Worm (Caenorhabditis elegans): ENCODE measurements around the gene srd-64.

Gene srd-64

DNA sequence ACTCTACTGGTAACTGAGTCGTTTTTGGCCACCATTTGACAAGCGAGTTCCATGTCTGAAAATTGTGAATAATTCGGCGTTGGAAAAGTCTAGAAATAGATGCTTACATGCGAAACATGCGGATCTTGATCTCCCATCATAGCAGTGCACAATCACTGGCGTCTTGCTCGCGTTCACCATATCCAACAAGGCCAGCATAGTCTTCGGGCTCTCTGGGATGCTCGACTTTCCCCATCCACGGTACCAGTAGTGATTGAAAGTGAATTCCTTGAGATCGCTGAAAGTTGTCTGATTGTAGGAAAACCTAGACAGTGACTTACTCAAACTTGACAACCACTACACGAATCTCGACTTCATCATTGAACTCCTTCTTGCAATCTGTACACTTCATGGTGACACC is 22.9 kb upstream of the srd-64 start:
- TF ChIP-seq fos-1 (tag; optimal IDR thresholded peaks at IDR 0.05) (no peak), egl-5 (tag; optimal IDR thresholded peaks at IDR 0.05) (no peak), unc-39 (tag; optimal IDR thresholded peaks at IDR 0.05) (no peak), nhr-43 (tag; optimal IDR thresholded peaks at IDR 0.05; ENCODE audit: poor library complexity, severe bottlenecking) (no peak), jun-1 (tag; optimal IDR thresholded peaks at IDR 0.05) (no peak), elt-2 (tag; optimal IDR thresholded peaks at IDR 0.05) (no peak), mdl-1 (tag; optimal IDR thresholded peaks at IDR 0.05) (no peak), nfya-1 (tag; optimal IDR thresholded peaks at IDR 0.05; ENCODE audit: insufficient read depth) (no peak), sea-2 (GFP tag; optimal IDR thresholded peaks at IDR 0.05) (no peak), nhr-12 (tag; optimal IDR thresholded peaks at IDR 0.05) (no peak), hmg-11 (tag; optimal IDR thresholded peaks at IDR 0.05) (no peak), elt-1 (tag; optimal IDR thresholded peaks at IDR 0.05) (no peak), zag-1 (tag; optimal IDR thresholded peaks at IDR 0.05) (no peak), ceh-28 (tag; optimal IDR thresholded peaks at IDR 0.05) (no peak), nhr-237 (tag; optimal IDR thresholded peaks at IDR 0.05) (no peak), fkh-10 (GFP tag; optimal IDR thresholded peaks at IDR 0.05) (no peak), tbx-2 (tag; optimal IDR thresholded peaks at IDR 0.05) (no peak), fkh-2 (tag; optimal IDR thresholded peaks at IDR 0.05) (no peak), elt-3 (tag; optimal IDR thresholded peaks at IDR 0.05) (no peak), unc-62 (GFP tag; optimal IDR thresholded peaks at IDR 0.05) (no peak)

DNA sequence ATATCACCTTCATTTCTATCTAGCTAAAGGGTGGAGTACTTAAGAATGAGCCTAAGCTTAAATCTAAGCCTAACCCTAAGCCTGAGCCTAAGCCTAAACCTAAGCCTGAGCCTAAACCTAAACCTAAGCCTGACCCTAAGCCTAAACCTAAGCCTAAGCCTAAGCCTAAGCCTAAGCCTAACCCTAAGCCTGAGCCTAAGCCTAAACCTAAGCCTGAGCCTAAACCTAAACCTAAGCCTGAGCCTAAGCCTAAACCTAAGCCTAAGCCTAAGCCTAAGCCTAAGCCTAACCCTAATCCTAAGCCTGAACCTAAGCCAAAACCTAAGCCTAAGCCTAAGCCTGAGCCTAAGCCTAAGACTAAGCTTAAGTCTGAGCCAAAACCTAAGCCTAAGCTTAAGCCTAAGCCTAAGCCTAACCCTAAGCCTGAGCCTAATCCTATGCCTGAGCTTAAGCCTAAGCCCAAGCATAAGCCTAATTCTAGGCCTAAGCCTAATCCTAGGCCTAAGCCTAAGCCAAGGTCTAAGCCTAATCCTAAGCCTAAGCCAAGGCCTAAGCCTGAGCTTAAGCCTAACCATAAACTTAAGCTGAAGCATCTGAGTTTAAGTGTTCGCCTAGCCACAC is 19.2 kb upstream of the srd-64 start:
- no peak for TF ChIP-seq mdl-1 (tag; optimal IDR thresholded peaks at IDR 0.05)
- TF ChIP-seq fkh-10 (GFP tag; optimal IDR thresholded peaks at IDR 0.05) = no peak
- no peak for TF ChIP-seq nhr-23 (tag; optimal IDR thresholded peaks at IDR 0.05)
- TF ChIP-seq nfya-1 (tag; optimal IDR thresholded peaks at IDR 0.05; ENCODE audit: insufficient read depth) = no peak
- no peak for TF ChIP-seq mml-1 (tag; optimal IDR thresholded peaks at IDR 0.05)
- TF ChIP-seq hmg-11 (tag; optimal IDR thresholded peaks at IDR 0.05) = no peak
- no peak for TF ChIP-seq zag-1 (tag; optimal IDR thresholded peaks at IDR 0.05)
- TF ChIP-seq nhr-28 (tag; optimal IDR thresholded peaks at IDR 0.05) = no peak
- TF ChIP-seq pha-4 (tag; optimal IDR thresholded peaks at IDR 0.05) = no peak
- TF ChIP-seq ceh-28 (tag; optimal IDR thresholded peaks at IDR 0.05) = no peak
- TF ChIP-seq lsy-12 (tag; optimal IDR thresholded peaks at IDR 0.05) = no peak
- no peak for TF ChIP-seq ZK546.5 (tag; optimal IDR thresholded peaks at IDR 0.05)
- TF ChIP-seq jun-1 (tag; optimal IDR thresholded peaks at IDR 0.05) = no peak

DNA sequence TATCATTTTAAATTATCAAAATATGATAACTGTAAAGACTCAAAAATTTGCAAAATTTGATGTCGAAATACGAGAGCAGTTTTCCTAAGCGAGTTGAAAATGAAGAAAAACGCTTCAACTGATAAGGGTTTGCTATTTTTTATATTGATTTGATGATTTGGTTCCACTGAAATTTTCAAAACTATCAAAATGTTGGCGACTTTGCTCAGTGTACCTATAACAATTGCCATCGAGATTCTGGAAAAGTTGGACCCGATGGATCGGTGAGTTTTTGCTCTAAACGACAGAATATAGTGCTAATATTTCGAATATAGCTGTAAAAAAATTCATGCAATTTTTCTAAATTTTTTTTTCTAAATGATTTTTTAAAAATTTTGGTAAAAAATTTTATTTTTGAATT is 10.9 kb upstream of the srd-64 start, which contains the start of the genes fbxa-13 and Y22D7AR.2:
fbxa-13 (minus strand) TSS at position 101 of the 400 bp plus-strand sequence.
Y22D7AR.2 (plus strand) TSS at position 148 of the 400 bp plus-strand sequence.
- TF ChIP-seq elt-3 (tag; optimal IDR thresholded peaks at IDR 0.05) (no peak), nhr-237 (tag; optimal IDR thresholded peaks at IDR 0.05) (no peak), ZK546.5 (tag; optimal IDR thresholded peaks at IDR 0.05) (no peak), fkh-2 (tag; optimal IDR thresholded peaks at IDR 0.05) (no peak), nhr-28 (tag; optimal IDR thresholded peaks at IDR 0.05) (no peak), nhr-67 (tag; optimal IDR thresholded peaks at IDR 0.05) (no peak), ceh-9 (tag; optimal IDR thresholded peaks at IDR 0.05) (no peak), egl-27 (tag; optimal IDR thresholded peaks at IDR 0.05) (no peak), lsy-12 (tag; optimal IDR thresholded peaks at IDR 0.05) (no peak), ceh-28 (tag; optimal IDR thresholded peaks at IDR 0.05) (no peak), nhr-43 (tag; optimal IDR thresholded peaks at IDR 0.05; ENCODE audit: poor library complexity, severe bottlenecking) (no peak), tbx-2 (tag; optimal IDR thresholded peaks at IDR 0.05) (no peak), lin-39 (tag; optimal IDR thresholded peaks at IDR 0.05) (no peak), ztf-11 (tag; optimal IDR thresholded peaks at IDR 0.05) (no peak)

DNA sequence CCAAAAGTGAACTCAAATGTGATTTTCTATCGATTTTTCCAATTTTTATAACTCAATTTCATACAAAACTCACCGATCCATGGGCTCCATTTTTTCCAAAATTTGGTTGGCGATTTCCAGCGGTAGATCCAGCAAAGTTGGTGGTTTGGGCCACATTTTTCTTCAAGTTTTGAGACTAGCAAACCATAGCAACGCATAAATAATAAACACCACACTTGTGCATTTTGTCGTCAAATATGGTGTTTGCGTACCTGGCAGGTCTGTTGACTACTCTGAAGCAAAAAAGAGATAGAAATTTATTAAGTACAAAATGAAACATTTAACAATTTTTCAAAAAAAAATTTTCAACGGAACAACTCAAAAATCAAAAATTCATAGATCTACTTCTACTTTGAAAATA is 10.4 kb upstream of the srd-64 start:
- no peak for TF ChIP-seq nhr-67 (tag; optimal IDR thresholded peaks at IDR 0.05)
- TF ChIP-seq lin-15B (tag; optimal IDR thresholded peaks at IDR 0.05) = peak; percentile 13
- peak; percentile 68 for TF ChIP-seq hmg-11 (tag; optimal IDR thresholded peaks at IDR 0.05)

DNA sequence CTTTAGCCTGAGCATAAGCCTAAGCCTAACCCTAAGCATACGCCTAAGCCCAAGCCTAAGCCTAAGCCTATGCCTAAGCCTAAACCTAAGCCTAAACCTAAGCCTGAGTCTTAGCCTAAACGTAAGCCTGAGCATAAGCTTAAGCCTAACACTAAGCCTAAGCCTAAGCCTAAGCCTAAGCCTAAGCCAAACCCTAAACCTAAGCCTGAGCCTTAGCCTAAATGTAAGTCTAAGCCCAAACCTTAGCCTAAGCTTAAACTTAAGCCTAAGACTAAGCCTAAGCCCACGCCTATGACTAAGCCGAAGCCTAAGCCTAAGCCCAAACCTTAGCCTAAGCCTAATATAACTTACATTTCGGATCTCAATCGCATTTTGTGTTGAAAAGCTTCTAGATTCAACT is 9.1 kb upstream of the srd-64 start:
- TF ChIP-seq pha-4 (tag; optimal IDR thresholded peaks at IDR 0.05) = no peak
- no peak for TF ChIP-seq nfya-1 (tag; optimal IDR thresholded peaks at IDR 0.05; ENCODE audit: insufficient read depth)
- no peak for TF ChIP-seq nhr-25 (tag; optimal IDR thresholded peaks at IDR 0.05)
- TF ChIP-seq ztf-4 (tag; optimal IDR thresholded peaks at IDR 0.05) = no peak
- no peak for TF ChIP-seq unc-62 (GFP tag; optimal IDR thresholded peaks at IDR 0.05)
- no peak for TF ChIP-seq elt-3 (tag; optimal IDR thresholded peaks at IDR 0.05)
- no peak for TF ChIP-seq ceh-28 (tag; optimal IDR thresholded peaks at IDR 0.05)
- no peak for TF ChIP-seq R02D3.7 (tag; optimal IDR thresholded peaks at IDR 0.05)
- TF ChIP-seq ceh-16 (tag; optimal IDR thresholded peaks at IDR 0.05) = no peak
- no peak for TF ChIP-seq egl-27 (tag; optimal IDR thresholded peaks at IDR 0.05)
- TF ChIP-seq fos-1 (tag; optimal IDR thresholded peaks at IDR 0.05) = no peak
- TF ChIP-seq pqm-1 (tag; optimal IDR thresholded peaks at IDR 0.05) = no peak
- no peak for TF ChIP-seq hmg-11 (tag; optimal IDR thresholded peaks at IDR 0.05)
- no peak for TF ChIP-seq lin-39 (tag; optimal IDR thresholded peaks at IDR 0.05)
- TF ChIP-seq nhr-237 (tag; optimal IDR thresholded peaks at IDR 0.05) = no peak
- TF ChIP-seq unc-39 (tag; optimal IDR thresholded peaks at IDR 0.05) = no peak
- TF ChIP-seq ztf-11 (tag; optimal IDR thresholded peaks at IDR 0.05) = no peak
- TF ChIP-seq daf-12 (tag; optimal IDR thresholded peaks at IDR 0.05) = no peak
- TF ChIP-seq ama-1 (optimal IDR thresholded peaks at IDR 0.05) = no peak
- no peak for TF ChIP-seq snpc-4 (tag; optimal IDR thresholded peaks at IDR 0.05)
